Worm (Caenorhabditis elegans): ENCODE measurements around the gene sams-3.

DNA sequence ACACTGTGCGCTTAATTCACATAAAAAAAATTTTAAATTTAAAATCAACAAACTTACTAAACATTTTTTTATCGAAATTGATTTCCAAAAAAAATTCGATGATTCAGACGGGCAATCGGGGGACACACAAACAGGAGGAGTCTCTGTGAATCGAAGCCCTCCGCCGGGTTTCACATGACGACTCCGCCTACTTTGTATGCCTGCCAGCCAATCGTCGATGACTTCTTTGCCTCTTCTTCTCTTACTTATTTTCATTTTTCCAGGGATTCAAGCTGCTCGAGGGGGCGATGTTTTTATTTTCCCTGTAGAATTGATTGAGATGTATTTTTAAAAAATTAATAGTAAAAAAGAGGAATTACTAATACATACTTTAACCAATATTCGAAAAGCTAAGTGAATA is 41.5 kb upstream of the sams-3 start, which contains the start of gene lntl-1:
- TF ChIP-seq flt-1 (GFP tag; IDR thresholded peaks at IDR 0.05): no peak
- no peak for TF ChIP-seq tbx-11 (GFP tag; IDR thresholded peaks at IDR 0.05)
- TF ChIP-seq tbx-37 (GFP tag; conservative IDR thresholded peaks at IDR 0.05): no peak
- TF ChIP-seq ama-1 (optimal IDR thresholded peaks at IDR 0.05): no peak

All from whole organism, early embryonic.